Fruit fly (Drosophila melanogaster) whole organism, pupa: ENCODE results near the gene daw.

Experiments
- CG10348 ChIP-seq: fragments of 200-800 bp; sonication (Bioruptor generic); IDR thresholded peaks from 2 replicates; pipeline ENCODE4 v1.3.6; 2022; ENCODE audit warnings: missing biosample characterization, missing genetic modification characterization
- CG12605 ChIP-seq: fragments of 200-800 bp; sonication (Bioruptor generic); IDR thresholded peaks from 2 replicates; pipeline ENCODE4 v1.3.6; 2022; ENCODE audit warnings: missing biosample characterization, missing genetic modification characterization
- CG13204 ChIP-seq: fragments of 200-800 bp; sonication (Bioruptor generic); optimal IDR thresholded peaks from 2 replicates; lab custom pipeline; 2018; ENCODE audit warnings: missing biosample characterization, mild to moderate bottlenecking, missing genetic modification characterization, moderate library complexity
- CG14655 ChIP-seq: fragments of 200-800 bp; sonication (Bioruptor generic); optimal IDR thresholded peaks from 3 replicates; lab custom pipeline; 2017; ENCODE audit warnings: mild to moderate bottlenecking, missing biosample characterization, missing genetic modification reagents, missing genetic modification characterization
- CG15710 ChIP-seq: fragments of 200-800 bp; sonication (Bioruptor generic); optimal IDR thresholded peaks from 2 replicates; lab custom pipeline; 2018; ENCODE audit warnings: missing biosample characterization, mild to moderate bottlenecking, missing genetic modification characterization, moderate library complexity
- CG17806 ChIP-seq: fragments of 200-800 bp; sonication (Bioruptor generic); optimal IDR thresholded peaks from 2 replicates; lab custom pipeline; 2018; ENCODE audit warnings: missing biosample characterization, mild to moderate bottlenecking, missing genetic modification characterization, moderate library complexity
- CG32121 ChIP-seq: fragments of 200-800 bp; sonication (Bioruptor generic); IDR thresholded peaks from 2 replicates; pipeline ENCODE4 v1.3.6; 2022; ENCODE audit warnings: missing biosample characterization, missing genetic modification characterization
- CG34367 ChIP-seq: fragments of 200-800 bp; sonication (Bioruptor generic); optimal IDR thresholded peaks from 2 replicates; lab custom pipeline; 2018; ENCODE audit warnings: missing biosample characterization, mild to moderate bottlenecking, missing genetic modification characterization
- CG4496 ChIP-seq: fragments of 200-800 bp; sonication (Bioruptor generic); IDR thresholded peaks from 3 replicates; pipeline ENCODE4 v1.3.6; 2022; ENCODE audit warnings: missing biosample characterization, missing genetic modification characterization
- CG8159 ChIP-seq: fragments of 200-800 bp; sonication (Bioruptor generic); optimal IDR thresholded peaks from 3 replicates; lab custom pipeline; 2018; ENCODE audit warnings: missing biosample characterization, mild to moderate bottlenecking, missing genetic modification characterization, moderate library complexity
- CG8301 ChIP-seq: fragments of 200-800 bp; sonication (Bioruptor generic); optimal IDR thresholded peaks from 2 replicates; lab custom pipeline; 2018; ENCODE audit warnings: missing biosample characterization, mild to moderate bottlenecking, missing genetic modification characterization
- CG9948 ChIP-seq: fragments of 200-800 bp; sonication (Bioruptor generic); optimal IDR thresholded peaks from 2 replicates; lab custom pipeline; 2018; ENCODE audit warnings: missing biosample characterization, mild to moderate bottlenecking, missing genetic modification characterization, moderate library complexity
- D1 ChIP-seq: fragments of 200-800 bp; sonication (Bioruptor generic); optimal IDR thresholded peaks from 2 replicates; lab custom pipeline; 2018; ENCODE audit warnings: missing biosample characterization, mild to moderate bottlenecking, missing genetic modification characterization, moderate library complexity
- EcR ChIP-seq: fragments of 200-800 bp; sonication (Bioruptor generic); optimal IDR thresholded peaks from 3 replicates; lab custom pipeline; 2019; ENCODE audit warnings: missing biosample characterization, missing genetic modification characterization, mild to moderate bottlenecking, moderate library complexity, missing genetic modification reagents
- Ets98B ChIP-seq: fragments of 200-800 bp; sonication (Bioruptor generic); IDR thresholded peaks from 2 replicates; pipeline ENCODE4 v1.3.6; 2022; ENCODE audit warnings: missing biosample characterization, missing genetic modification characterization
- Pif1A ChIP-seq: fragments of 200-800 bp; sonication (Bioruptor generic); optimal IDR thresholded peaks from 3 replicates; lab custom pipeline; 2016; ENCODE audit warnings: missing biosample characterization, missing genetic modification characterization
- Pif1B ChIP-seq: fragments of 200-800 bp; sonication (Bioruptor generic); optimal IDR thresholded peaks from 3 replicates; lab custom pipeline; 2016; ENCODE audit warnings: missing biosample characterization, missing genetic modification characterization
- Snoo ChIP-seq: fragments of 200-800 bp; sonication (Bioruptor generic); optimal IDR thresholded peaks from 3 replicates; lab custom pipeline; 2017; ENCODE audit warnings: missing biosample characterization, mild to moderate bottlenecking, missing genetic modification characterization, inconsistent platforms
- fd96Ca ChIP-seq: fragments of 200-800 bp; sonication (Bioruptor generic); IDR thresholded peaks from 3 replicates; pipeline ENCODE4 v1.3.6; 2022; ENCODE audit warnings: missing biosample characterization, missing genetic modification characterization
- gl ChIP-seq: fragments of 200-800 bp; sonication (Bioruptor generic); optimal IDR thresholded peaks from 2 replicates; lab custom pipeline; 2018; ENCODE audit warnings: missing biosample characterization, mild to moderate bottlenecking, missing genetic modification characterization
- rn ChIP-seq: fragments of 200-800 bp; sonication (Bioruptor generic); IDR thresholded peaks from 2 replicates; pipeline ENCODE4 v1.3.6; 2022; ENCODE audit warnings: missing biosample characterization, missing genetic modification characterization

The daw gene

DNA sequence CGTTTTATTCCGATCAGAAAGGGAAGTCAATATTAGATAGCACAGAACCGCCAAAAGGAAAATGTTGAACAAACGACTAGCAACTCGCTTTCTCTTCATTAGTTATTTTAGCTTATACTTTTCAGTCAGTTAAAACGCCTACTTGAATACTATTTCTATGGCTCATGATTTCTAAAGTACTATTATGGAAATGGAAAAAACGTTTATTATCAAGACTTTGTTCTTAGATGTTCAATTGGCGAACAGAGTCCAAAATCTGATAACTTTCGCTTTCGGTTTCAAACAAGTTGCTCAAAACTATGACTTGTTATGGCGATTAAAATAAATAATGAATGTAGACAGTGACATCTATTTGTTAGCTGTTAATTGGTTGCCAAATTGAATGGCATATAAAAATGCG lies 20.3 kb downstream of the daw start, which contains the start of gene CG3123:
Gene CG3123, minus strand, starts transcription at position 101 of the 400 bp plus-strand sequence.
- no peak for TF ChIP-seq Ets98B
- no peak for TF ChIP-seq CG32121 (GFP tag; lab: Robert Waterston, UW)
- no peak for TF ChIP-seq fd96Ca (GFP tag; lab: Robert Waterston, UW)
- no peak for TF ChIP-seq EcR
- no peak for TF ChIP-seq gl (tag; lab: Kevin White, UChicago)
- TF ChIP-seq Snoo = no peak
- TF ChIP-seq, all 21 proteins: peak for 0

DNA sequence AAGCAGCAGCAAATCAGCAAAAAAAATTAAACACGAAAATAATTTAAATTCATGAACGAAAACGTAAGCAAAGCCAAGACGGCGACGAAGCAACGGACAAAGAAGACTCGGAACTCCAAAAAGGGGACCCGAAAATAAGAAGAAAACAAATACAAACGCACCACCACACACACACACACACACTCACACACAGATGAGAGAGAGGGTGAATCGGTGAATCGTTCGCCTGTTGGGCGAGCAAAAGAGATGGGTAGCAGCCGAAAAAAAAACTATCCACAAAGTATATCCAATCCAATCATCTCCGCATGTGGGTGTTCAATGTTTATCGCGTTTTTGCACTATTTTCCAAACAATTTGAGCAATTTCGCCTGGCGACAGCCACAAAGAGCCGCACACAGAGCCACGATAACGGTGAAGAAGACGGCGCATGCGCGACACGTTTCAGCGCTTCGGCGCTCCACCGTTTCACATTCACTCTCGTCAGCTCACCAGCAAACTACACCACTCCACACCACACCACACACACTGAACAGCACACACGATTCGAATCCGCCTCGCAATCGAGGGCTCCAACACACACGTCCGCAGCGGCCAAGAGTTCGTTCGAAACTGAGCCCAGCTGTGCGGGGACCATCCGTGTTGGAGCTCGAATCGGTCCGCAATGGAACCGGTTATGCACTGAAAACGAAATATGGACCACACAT lies 24.7 kb downstream of the daw start, which contains the start of gene Duox:
Gene Duox, minus strand, starts transcription at position 612 of the 704 bp plus-strand sequence.
- TF ChIP-seq CG13204 (GFP tag; lab: Kevin White, UChicago) (no peak), CG4496 (GFP tag; lab: Robert Waterston, UW) (0 out of 3 replicates have a peak, but pooled peaks have one; percentile 73)

DNA sequence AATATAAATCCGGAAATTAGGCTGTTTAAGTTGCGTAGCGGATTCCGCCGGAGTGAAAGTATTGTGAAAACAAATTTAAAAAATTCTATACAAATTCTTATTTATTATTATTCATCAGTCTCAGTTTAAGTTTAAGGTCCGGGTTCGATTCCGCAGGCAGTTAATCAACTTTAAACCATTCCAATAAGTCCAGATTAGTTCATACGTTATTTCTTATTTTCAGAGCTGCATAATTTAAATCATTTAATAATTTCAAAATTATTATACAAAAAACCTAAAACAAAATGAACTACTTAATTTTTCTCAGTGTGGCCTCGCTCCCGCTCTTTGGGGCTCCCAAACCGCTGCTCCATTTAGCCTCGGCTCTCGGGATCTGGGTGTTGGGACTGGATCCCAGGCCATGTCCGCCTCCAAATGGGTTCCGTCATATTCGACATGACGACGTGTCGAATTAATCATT lies 25.3 kb downstream of the daw start:
- TF ChIP-seq CG14655 (GFP tag; lab: Kevin White, UChicago) (peak; percentile 98), CG8159 (tag; lab: Kevin White, UChicago) (peak; percentile 96), Snoo (peak; percentile 93), Pif1A (GFP tag; lab: Kevin White, UChicago) (peak; percentile 88), EcR (no peak), D1 (tag; lab: Kevin White, UChicago) (peak; percentile 96), CG34367 (tag; lab: Kevin White, UChicago) (peak; percentile 87), CG8301 (tag; lab: Kevin White, UChicago) (peak; percentile 95), rn (GFP tag; lab: Robert Waterston, UW) (peak; percentile 67), Pif1B (peak; percentile 90), fd96Ca (GFP tag; lab: Robert Waterston, UW) (peak; percentile 88), CG9948 (tag; lab: Kevin White, UChicago) (peak; percentile 95), CG10348 (GFP tag; lab: Robert Waterston, UW) (peak; percentile 54), CG32121 (GFP tag; lab: Robert Waterston, UW) (peak; percentile 84), Ets98B (peak; percentile 59; the same call in 1 of the 2 replicates), CG4496 (GFP tag; lab: Robert Waterston, UW) (no peak; the same call in 1 of the 3 replicates), CG13204 (GFP tag; lab: Kevin White, UChicago) (peak; percentile 58), CG17806 (tag; lab: Kevin White, UChicago) (peak; percentile 90), CG12605 (GFP tag; lab: Robert Waterston, UW) (0 out of 2 replicates have a peak, but pooled peaks have one; percentile 22), CG15710 (tag; lab: Kevin White, UChicago) (peak; percentile 95), gl (tag; lab: Kevin White, UChicago) (peak; percentile 67)

DNA sequence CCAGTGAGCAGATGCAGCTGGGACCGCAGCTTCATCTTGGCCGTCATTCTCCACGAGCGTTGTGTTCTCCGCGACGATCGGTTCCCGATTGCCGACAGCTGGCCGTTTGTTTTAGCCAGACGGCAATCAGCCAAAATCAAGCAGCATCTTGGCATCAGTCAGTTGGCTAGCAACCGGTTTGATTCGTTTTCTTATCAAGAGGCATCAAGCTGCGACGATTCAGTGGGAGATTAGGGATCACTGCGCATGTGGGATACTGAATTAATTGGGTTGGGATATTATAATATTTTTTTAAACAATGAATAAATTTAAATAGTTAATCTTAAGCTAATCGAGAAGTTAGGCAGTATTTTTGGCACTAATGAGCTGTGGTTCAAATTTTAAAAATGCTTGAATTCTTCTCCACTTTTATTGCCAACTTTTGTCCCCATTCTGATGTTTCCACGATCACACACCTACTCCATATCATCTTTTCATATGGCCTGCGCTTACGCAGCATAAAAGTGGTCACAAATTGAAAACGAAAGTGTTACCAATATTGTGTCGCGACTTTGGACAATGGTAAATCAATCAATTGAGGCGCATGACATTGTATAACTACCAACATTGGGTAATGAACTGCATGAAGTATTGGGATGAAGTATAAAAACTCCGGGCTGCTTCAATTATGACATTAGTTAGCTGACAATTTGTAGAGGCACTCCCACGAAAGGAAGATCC lies 32.8 kb downstream of the daw start, which contains the start of the genes CG3119 and Cpr23B:
Gene CG3119, minus strand, starts transcription at position 92 of the 720 bp plus-strand sequence.
Gene Cpr23B, plus strand, starts transcription at position 670 of the 720 bp plus-strand sequence.
- TF ChIP-seq CG12605 (GFP tag; lab: Robert Waterston, UW) = no peak
- TF ChIP-seq CG10348 (GFP tag; lab: Robert Waterston, UW) = no peak
- no peak for TF ChIP-seq D1 (tag; lab: Kevin White, UChicago)
- no peak for TF ChIP-seq CG14655 (GFP tag; lab: Kevin White, UChicago)
- TF ChIP-seq Snoo = no peak
- TF ChIP-seq CG17806 (tag; lab: Kevin White, UChicago) = no peak
- no peak for TF ChIP-seq CG15710 (tag; lab: Kevin White, UChicago)
- no peak for TF ChIP-seq gl (tag; lab: Kevin White, UChicago)
- TF ChIP-seq CG9948 (tag; lab: Kevin White, UChicago) = no peak
- TF ChIP-seq CG8301 (tag; lab: Kevin White, UChicago) = no peak
- no peak for TF ChIP-seq Ets98B
- no peak for TF ChIP-seq rn (GFP tag; lab: Robert Waterston, UW)
- TF ChIP-seq EcR = no peak
- TF ChIP-seq CG4496 (GFP tag; lab: Robert Waterston, UW) = no peak

DNA sequence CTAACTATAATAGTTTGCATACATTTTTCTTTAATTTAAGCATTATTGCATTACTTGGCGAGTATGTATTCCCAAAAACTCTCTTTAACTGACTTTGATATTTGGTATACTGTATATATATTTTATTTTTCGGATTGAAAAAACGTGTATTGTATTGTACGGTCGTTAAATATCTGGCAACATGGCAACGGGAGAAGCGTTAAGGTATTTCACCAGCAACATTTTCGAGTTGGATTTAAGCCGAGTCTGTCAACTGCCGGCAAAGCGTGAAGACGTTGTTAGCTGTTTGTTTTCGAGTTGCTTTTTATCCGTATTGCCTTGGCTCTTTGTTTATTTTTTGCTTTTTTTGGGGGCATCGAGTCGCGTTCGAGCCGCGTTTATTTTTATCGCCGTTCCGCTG lies 34.8 kb downstream of the daw start, which contains the start of gene CG2975:
Gene CG2975, plus strand, starts transcription at position 275 of the 400 bp plus-strand sequence.
- TF ChIP-seq CG34367 (tag; lab: Kevin White, UChicago) (no peak), CG15710 (tag; lab: Kevin White, UChicago) (no peak), gl (tag; lab: Kevin White, UChicago) (no peak), CG10348 (GFP tag; lab: Robert Waterston, UW) (no peak), EcR (no peak), fd96Ca (GFP tag; lab: Robert Waterston, UW) (no peak), CG32121 (GFP tag; lab: Robert Waterston, UW) (no peak), CG8159 (tag; lab: Kevin White, UChicago) (no peak), CG12605 (GFP tag; lab: Robert Waterston, UW) (no peak), D1 (tag; lab: Kevin White, UChicago) (no peak), Ets98B (no peak)
